Fruit fly (Drosophila melanogaster) whole organism, embryonic: ENCODE measurements around the gene Nubp1.

Experiments
- CG10543 ChIP-seq: fragments of 200-800 bp; sonication (Bioruptor generic); optimal IDR thresholded peaks from 3 replicates; lab custom pipeline; 2017; ENCODE audit warnings: missing biosample characterization, mild to moderate bottlenecking, missing genetic modification characterization, moderate library complexity
- CG10654 ChIP-seq: fragments of 200-800 bp; sonication (Bioruptor generic); optimal IDR thresholded peaks from 2 replicates; lab custom pipeline; 2016; ENCODE audit warnings: missing biosample characterization, missing genetic modification characterization
- CG11504 ChIP-seq: fragments of 200-800 bp; sonication (Bioruptor generic); optimal IDR thresholded peaks from 3 replicates; lab custom pipeline; 2019; ENCODE audit warnings: missing biosample characterization, mild to moderate bottlenecking, missing genetic modification characterization, moderate library complexity
- CG12071 ChIP-seq: fragments of 200-800 bp; sonication (Bioruptor generic); optimal IDR thresholded peaks from 3 replicates; lab custom pipeline; 2018; ENCODE audit warnings: missing biosample characterization, mild to moderate bottlenecking, missing genetic modification characterization
- CG1233 ChIP-seq: fragments of 200-800 bp; sonication (Bioruptor generic); optimal IDR thresholded peaks from 4 replicates; lab custom pipeline; 2018; ENCODE audit warnings: missing biosample characterization, mild to moderate bottlenecking, missing genetic modification characterization
- CG12659 ChIP-seq: fragments of 200-800 bp; sonication (Bioruptor generic); optimal IDR thresholded peaks from 3 replicates; lab custom pipeline; 2017; ENCODE audit warnings: mild to moderate bottlenecking, missing biosample characterization, missing genetic modification reagents, missing genetic modification characterization
- CG12744 ChIP-seq: fragments of 200-800 bp; sonication (Bioruptor generic); optimal IDR thresholded peaks from 2 replicates; lab custom pipeline; 2016; ENCODE audit warnings: missing biosample characterization, missing genetic modification characterization
- CG12942 ChIP-seq: fragments of 200-800 bp; sonication (Bioruptor generic); optimal IDR thresholded peaks from 3 replicates; lab custom pipeline; 2016; ENCODE audit warnings: missing biosample characterization, missing genetic modification characterization
- CG15011 ChIP-seq: fragments of 200-800 bp; sonication (Bioruptor generic); optimal IDR thresholded peaks from 3 replicates; lab custom pipeline; 2018; ENCODE audit warnings: missing biosample characterization, mild to moderate bottlenecking, missing genetic modification characterization
- CG17802 ChIP-seq: fragments of 200-800 bp; sonication (Bioruptor generic); optimal IDR thresholded peaks from 2 replicates; lab custom pipeline; 2018; ENCODE audit warnings: missing biosample characterization, mild to moderate bottlenecking, missing genetic modification characterization, moderate library complexity
- CG3065 ChIP-seq: fragments of 200-800 bp; sonication (Bioruptor generic); optimal IDR thresholded peaks from 2 replicates; lab custom pipeline; 2016; ENCODE audit warnings: missing biosample characterization, missing genetic modification characterization
- CG3838 ChIP-seq: fragments of 200-800 bp; sonication (Bioruptor generic); optimal IDR thresholded peaks from 3 replicates; lab custom pipeline; 2016; ENCODE audit warnings: missing biosample characterization, missing genetic modification characterization
- CG4282 ChIP-seq: fragments of 200-800 bp; sonication (Bioruptor generic); optimal IDR thresholded peaks from 2 replicates; lab custom pipeline; 2016; ENCODE audit warnings: missing biosample characterization, missing genetic modification characterization
- CG4854 ChIP-seq: fragments of 200-800 bp; sonication (Bioruptor generic); optimal IDR thresholded peaks from 2 replicates; lab custom pipeline; 2016; ENCODE audit warnings: missing biosample characterization, missing genetic modification characterization, inconsistent platforms
- CG6813 ChIP-seq: fragments of 200-800 bp; sonication (Bioruptor generic); optimal IDR thresholded peaks from 2 replicates; lab custom pipeline; 2017; ENCODE audit warnings: missing biosample characterization, missing genetic modification characterization, mild to moderate bottlenecking, moderate library complexity, missing genetic modification reagents
- CG7963 ChIP-seq: fragments of 200-800 bp; sonication (Bioruptor generic); IDR thresholded peaks from 3 replicates; pipeline ENCODE4 v1.3.6; 2022; ENCODE audit warnings: missing biosample characterization, missing genetic modification characterization; ENCODE audit not compliant: partially characterized antibody
- CG9215 ChIP-seq: fragments of 200-800 bp; sonication (Bioruptor generic); IDR thresholded peaks from 2 replicates; pipeline ENCODE4 v1.3.6; 2022; ENCODE audit warnings: missing biosample characterization, missing genetic modification characterization
- CG9876 ChIP-seq: fragments of 200-800 bp; sonication (Bioruptor generic); optimal IDR thresholded peaks from 2 replicates; lab custom pipeline; 2016; ENCODE audit warnings: missing biosample characterization, missing genetic modification characterization
- CHES-1-like ChIP-seq: fragments of 200-800 bp; sonication (Bioruptor generic); optimal IDR thresholded peaks from 2 replicates; lab custom pipeline; 2016; ENCODE audit warnings: missing biosample characterization, missing genetic modification characterization
- CrebB ChIP-seq: fragments of 200-800 bp; sonication (Bioruptor generic); optimal IDR thresholded peaks from 3 replicates; lab custom pipeline; 2018; ENCODE audit warnings: missing biosample characterization, mild to moderate bottlenecking, missing genetic modification characterization
- Dll ChIP-seq: fragments of 200-800 bp; sonication (Bioruptor generic); IDR thresholded peaks from 4 replicates; pipeline ENCODE4 v1.3.6; 2022; ENCODE audit warnings: missing biosample characterization, missing genetic modification characterization; ENCODE audit not compliant: partially characterized antibody
- Ets65A ChIP-seq: fragments of 200-800 bp; sonication (Bioruptor generic); peaks from one replicate; lab custom pipeline; 2016; ENCODE audit warnings: missing biosample characterization, missing genetic modification characterization
- HLH54F ChIP-seq: fragments of 200-800 bp; sonication (Bioruptor generic); optimal IDR thresholded peaks from 3 replicates; lab custom pipeline; 2016; ENCODE audit warnings: missing biosample characterization, missing genetic modification characterization
- Hand ChIP-seq: fragments of 200-800 bp; sonication (Bioruptor generic); optimal IDR thresholded peaks from 2 replicates; lab custom pipeline; 2017; ENCODE audit warnings: mild to moderate bottlenecking, missing biosample characterization, missing genetic modification reagents, missing genetic modification characterization
- NFAT ChIP-seq: fragments of 200-800 bp; sonication (Bioruptor generic); IDR thresholded peaks from 2 replicates; pipeline ENCODE4 v1.3.6; 2022; ENCODE audit warnings: missing biosample characterization, missing genetic modification characterization
- Oli ChIP-seq: fragments of 200-800 bp; sonication (Bioruptor generic); optimal IDR thresholded peaks from 2 replicates; lab custom pipeline; 2018; ENCODE audit warnings: missing biosample characterization, mild to moderate bottlenecking, missing genetic modification characterization, moderate library complexity
- Sin3A ChIP-seq: fragments of >200 bp; optimal IDR thresholded peaks from 2 replicates; lab custom pipeline; 2018
- Sox102F ChIP-seq: fragments of 200-800 bp; sonication (Bioruptor generic); optimal IDR thresholded peaks from 2 replicates; lab custom pipeline; 2018; ENCODE audit warnings: missing biosample characterization, mild to moderate bottlenecking, missing genetic modification characterization, moderate library complexity
- Sry-β ChIP-seq: fragments of 200-800 bp; sonication (Bioruptor generic); optimal IDR thresholded peaks from 2 replicates; lab custom pipeline; 2018; ENCODE audit warnings: missing biosample characterization, mild to moderate bottlenecking, missing genetic modification characterization, moderate library complexity
- Stat92E ChIP-seq, 3 experiments: fragments of >200 bp in 2 of 3; fragments of 200-800 bp in 1 of 3; sonication (Bioruptor generic) in 1 of 3; optimal IDR thresholded peaks; 2 replicates each; lab custom pipeline; 2017 to 2019; ENCODE audit warnings: missing biosample characterization in 3 of 3, missing genetic modification characterization in 3 of 3, mild to moderate bottlenecking in 1 of 3, moderate library complexity in 1 of 3
- TFAM ChIP-seq: fragments of 200-800 bp; sonication (Bioruptor generic); optimal IDR thresholded peaks from 2 replicates; lab custom pipeline; 2017; ENCODE audit warnings: missing biosample characterization, missing genetic modification characterization, inconsistent platforms
- Xbp1 ChIP-seq: fragments of 200-800 bp; sonication (Bioruptor generic); optimal IDR thresholded peaks from 3 replicates; lab custom pipeline; 2016; ENCODE audit warnings: missing biosample characterization, mild to moderate bottlenecking, missing genetic modification characterization
- YL-1 ChIP-seq: fragments of 200-800 bp; sonication (Bioruptor generic); optimal IDR thresholded peaks from 3 replicates; lab custom pipeline; 2017; ENCODE audit warnings: missing biosample characterization, mild to moderate bottlenecking, missing genetic modification characterization
- ash1 ChIP-seq: fragments of 200-800 bp; sonication (Bioruptor generic); optimal IDR thresholded peaks from 2 replicates; lab custom pipeline; 2018; ENCODE audit warnings: missing biosample characterization, mild to moderate bottlenecking, missing genetic modification characterization
- ato ChIP-seq: fragments of 200-800 bp; sonication (Bioruptor generic); IDR thresholded peaks from 2 replicates; pipeline ENCODE4 v1.3.6; 2022; ENCODE audit warnings: missing biosample characterization, missing genetic modification characterization; ENCODE audit not compliant: partially characterized antibody
- bsh ChIP-seq, 2 experiments: fragments of 200-800 bp; sonication (Bioruptor generic); optimal IDR thresholded peaks; 2 replicates each; lab custom pipeline; 2017 to 2018; ENCODE audit warnings: mild to moderate bottlenecking in 2 of 2, missing biosample characterization in 2 of 2, missing genetic modification characterization in 2 of 2, moderate library complexity in 1 of 2
- cwo ChIP-seq: fragments of 200-800 bp; sonication (Bioruptor generic); optimal IDR thresholded peaks from 3 replicates; lab custom pipeline; 2017; ENCODE audit warnings: missing biosample characterization, missing genetic modification characterization, mild to moderate bottlenecking, moderate library complexity, missing genetic modification reagents
- dysf ChIP-seq: fragments of 200-800 bp; sonication (Bioruptor generic); IDR thresholded peaks from 3 replicates; pipeline ENCODE4 v1.3.6; 2022; ENCODE audit warnings: missing biosample characterization, missing genetic modification characterization
- ewg ChIP-seq: fragments of 200-800 bp; sonication (Bioruptor generic); optimal IDR thresholded peaks from 3 replicates; lab custom pipeline; 2017; ENCODE audit warnings: mild to moderate bottlenecking, missing biosample characterization, missing genetic modification reagents, missing genetic modification characterization
- fd64A ChIP-seq: fragments of 200-800 bp; sonication (Bioruptor generic); optimal IDR thresholded peaks from 3 replicates; lab custom pipeline; 2018; ENCODE audit warnings: missing biosample characterization, mild to moderate bottlenecking, missing genetic modification characterization
- gro ChIP-seq: fragments of 200-800 bp; sonication (Bioruptor generic); optimal IDR thresholded peaks from 2 replicates; lab custom pipeline; 2016; ENCODE audit warnings: missing biosample characterization, missing genetic modification characterization
- h ChIP-seq: fragments of >200 bp; optimal IDR thresholded peaks from 2 replicates; lab custom pipeline; 2017
- hkb ChIP-seq, 2 experiments: fragments of 200-800 bp in 1 of 2; fragments of >200 bp in 1 of 2; sonication (Bioruptor generic) in 1 of 2; IDR thresholded peaks in 1 of 2; optimal IDR thresholded peaks in 1 of 2; 2 replicates each; pipeline versions ENCODE4 v1.3.6 to Lab custom; 2017 to 2022; ENCODE audit warnings: missing biosample characterization in 1 of 2, missing genetic modification characterization in 1 of 2
- schlank ChIP-seq: fragments of 200-800 bp; sonication (Bioruptor generic); optimal IDR thresholded peaks from 2 replicates; lab custom pipeline; 2018; ENCODE audit warnings: missing biosample characterization, mild to moderate bottlenecking, missing genetic modification characterization
- sim ChIP-seq: fragments of 200-800 bp; sonication (Bioruptor generic); IDR thresholded peaks from 2 replicates; pipeline ENCODE4 v1.3.6; 2022; ENCODE audit warnings: missing biosample characterization, missing genetic modification characterization
- sisA ChIP-seq: fragments of 200-800 bp; sonication (Bioruptor generic); IDR thresholded peaks from 2 replicates; pipeline ENCODE4 v1.3.6; 2022; ENCODE audit warnings: missing biosample characterization, missing genetic modification characterization
- slou ChIP-seq: fragments of 200-800 bp; sonication (Bioruptor generic); optimal IDR thresholded peaks from 3 replicates; lab custom pipeline; 2016; ENCODE audit warnings: missing biosample characterization, missing genetic modification characterization
- twi ChIP-seq: fragments of 200-800 bp; optimal IDR thresholded peaks from 2 replicates; lab custom pipeline; 2019; ENCODE audit warnings: missing biosample characterization, mild to moderate bottlenecking, missing genetic modification characterization, moderate library complexity
- zen2 ChIP-seq: fragments of 200-800 bp; sonication (Bioruptor generic); IDR thresholded peaks from 3 replicates; pipeline ENCODE4 v1.3.6; 2022; ENCODE audit warnings: missing biosample characterization, missing genetic modification characterization; ENCODE audit not compliant: partially characterized antibody

The Nubp1 gene

dm6 chr2L:16689800-16690618 is 42.3 kb upstream of the Nubp1 start (continued):
- TF ChIP-seq Hand (GFP tag; lab: Kevin White, UChicago) (no peak), YL-1 (no peak), Sry-β (GFP tag; lab: Kevin White, UChicago) (no peak), hkb (optimal IDR thresholded peaks at IDR 0.05; lab: Kevin White, UChicago) (no peak), hkb (GFP tag; IDR thresholded peaks at IDR 0.05; lab: Robert Waterston, UW) (no peak), CG10543 (GFP tag; lab: Kevin White, UChicago) (no peak), h (lab: Kevin White, UChicago) (no peak), CG7963 (GFP tag; lab: Robert Waterston, UW) (no peak), schlank (no peak), CG9215 (GFP tag; lab: Robert Waterston, UW) (no peak), fd64A (no peak), CG1233 (GFP tag; lab: Kevin White, UChicago) (no peak), dysf (peak; percentile 41; the same call in 1 of the 3 replicates), CG12071 (no peak), cwo (GFP tag; lab: Kevin White, UChicago) (no peak), HLH54F (no peak), Oli (tag; lab: Kevin White, UChicago) (peak; percentile 28), zen2 (no peak), sim (no peak), twi (tag; lab: Kevin White, UChicago) (no peak), CHES-1-like (GFP tag; lab: Kevin White, UChicago) (peak; percentile 39), CrebB (tag; lab: Kevin White, UChicago) (no peak), CG4854 (peak; percentile 14), bsh (GFP tag; optimal IDR thresholded peaks at IDR 0.05; lab: Kevin White, UChicago) (peak; percentile 22 to 51), CG6813 (no peak), ato (GFP tag; lab: Robert Waterston, UW) (no peak), CG12659 (peak; percentile 21), Sox102F (GFP tag; lab: Kevin White, UChicago) (peak; percentile 30), gro (no peak), sisA (GFP tag; lab: Robert Waterston, UW) (no peak), ewg (GFP tag; lab: Kevin White, UChicago) (peak; percentile 84), CG17802 (tag; lab: Kevin White, UChicago) (no peak), CG3065 (GFP tag; lab: Kevin White, UChicago) (no peak), CG10654 (no peak), ash1 (GFP tag; lab: Kevin White, UChicago) (no peak), TFAM (no peak), CG15011 (GFP tag; lab: Kevin White, UChicago) (no peak), Sin3A (lab: Kevin White, UChicago) (no peak), CG12744 (GFP tag; lab: Kevin White, UChicago) (no peak), CG11504 (tag; lab: Kevin White, UChicago) (peak; percentile 57), Dll (GFP tag; lab: Robert Waterston, UW) (no peak), CG9876 (GFP tag; lab: Kevin White, UChicago) (no peak), CG3838 (GFP tag; lab: Kevin White, UChicago) (no peak), Ets65A (GFP tag; lab: Kevin White, UChicago) (peak; percentile 63), NFAT (GFP tag; lab: Robert Waterston, UW) (no peak), CG4282 (GFP tag; lab: Kevin White, UChicago) (no peak), slou (GFP tag; lab: Kevin White, UChicago) (no peak), Xbp1 (GFP tag; lab: Kevin White, UChicago) (peak; percentile 10), CG12942 (no peak), Stat92E (GFP tag; optimal IDR thresholded peaks at IDR 0.05; lab: Kevin White, UChicago) (no peak)
